Worm (Caenorhabditis elegans) whole organism, L3 larva: ENCODE results near the gene ddx-15.

Experiments
- ceh-82 ChIP-seq: fragments of 150-350 bp; optimal IDR thresholded peaks from 2 replicates; lab custom pipeline; 2014; ENCODE audit warnings: missing biosample characterization, missing genetic modification characterization
- egl-27 ChIP-seq: sonication (generic microtip); optimal IDR thresholded peaks from 4 replicates; lab custom pipeline; 2017; ENCODE audit warnings: missing biosample characterization, missing genetic modification reagents, missing genetic modification characterization
- elt-3 ChIP-seq, 3 experiments: fragments of 150-350 bp in 1 of 3; sonication (generic microtip) in 2 of 3; optimal IDR thresholded peaks; 2 replicates in 2 of 3; 4 replicates in 1 of 3; lab custom pipeline; 2014 to 2017; ENCODE audit warnings: missing biosample characterization in 3 of 3, missing genetic modification characterization in 3 of 3
- jun-1 ChIP-seq: fragments of 150-350 bp; optimal IDR thresholded peaks from 2 replicates; lab custom pipeline; 2014; ENCODE audit warnings: missing biosample characterization, missing genetic modification reagents, missing genetic modification characterization
- lin-39 ChIP-seq: fragments of 150-350 bp; optimal IDR thresholded peaks from 2 replicates; lab custom pipeline; 2018; ENCODE audit warnings: missing biosample characterization, missing genetic modification reagents, missing genetic modification characterization
- mdl-1 ChIP-seq: fragments of 150-350 bp; optimal IDR thresholded peaks from 2 replicates; lab custom pipeline; 2014; ENCODE audit warnings: missing biosample characterization, missing genetic modification characterization
- nhr-12 ChIP-seq: fragments of 150-350 bp; optimal IDR thresholded peaks from 2 replicates; lab custom pipeline; 2014; ENCODE audit warnings: missing biosample characterization, missing genetic modification characterization
- nhr-23 ChIP-seq: fragments of 150-350 bp; optimal IDR thresholded peaks from 2 replicates; lab custom pipeline; 2014; ENCODE audit warnings: missing biosample characterization, missing genetic modification reagents, missing genetic modification characterization
- unc-39 ChIP-seq: sonication (generic microtip); optimal IDR thresholded peaks from 4 replicates; lab custom pipeline; 2017; ENCODE audit warnings: missing biosample characterization, missing genetic modification characterization
- zag-1 ChIP-seq: fragments of 150-350 bp; optimal IDR thresholded peaks from 2 replicates; lab custom pipeline; 2014; ENCODE audit warnings: missing biosample characterization, missing genetic modification characterization

- TF ChIP-seq zag-1 (tag; lab: Kevin White, UChicago): no peak
- no peak for TF ChIP-seq egl-27 (tag; lab: Kevin White, UChicago)
- peak; percentile 74 for TF ChIP-seq nhr-23 (tag; lab: Kevin White, UChicago)
- no peak for TF ChIP-seq nhr-12 (tag; lab: Kevin White, UChicago)
- no peak for TF ChIP-seq unc-39
- no peak for TF ChIP-seq jun-1 (tag; lab: Kevin White, UChicago)
- no peak for TF ChIP-seq elt-3 (tag; optimal IDR thresholded peaks at IDR 0.05; lab: Kevin White, UChicago)
- no peak for TF ChIP-seq ceh-82 (tag; lab: Kevin White, UChicago)
- no peak for TF ChIP-seq mdl-1 (tag; lab: Kevin White, UChicago)
- TF ChIP-seq lin-39 (tag; lab: Kevin White, UChicago): no peak
Observed at ce11 chrIII:5546309-5546708, 45.2 kb downstream of the ddx-15 start.
